Worm (Caenorhabditis elegans) whole organism, late embryonic: ENCODE data around the gene cytb-5.1.

Experiments
- T23F11.4 ChIP-seq: fragments of 200-800 bp; sonication (Bioruptor generic); optimal IDR thresholded peaks from 2 replicates; lab custom pipeline; 2018; ENCODE audit warnings: mild to moderate bottlenecking, missing genetic modification characterization, missing compliant biosample characterization
- ceh-14 ChIP-seq: sonication (generic microtip); optimal IDR thresholded peaks from 2 replicates; lab custom pipeline; 2016; ENCODE audit warnings: missing genotype, missing genetic modification characterization, missing compliant biosample characterization
- ceh-19 ChIP-seq: fragments of 200-800 bp; sonication (Bioruptor generic); optimal IDR thresholded peaks from 2 replicates; lab custom pipeline; 2018; ENCODE audit warnings: mild to moderate bottlenecking, missing genetic modification characterization, missing compliant biosample characterization
- ceh-2 ChIP-seq: sonication (generic microtip); optimal IDR thresholded peaks from 2 replicates; lab custom pipeline; 2016; ENCODE audit warnings: missing genotype, missing genetic modification characterization, missing compliant biosample characterization
- ceh-24 ChIP-seq: sonication (generic microtip); optimal IDR thresholded peaks from 2 replicates; lab custom pipeline; 2016; ENCODE audit warnings: mild to moderate bottlenecking, missing genetic modification characterization, missing compliant biosample characterization
- dve-1 ChIP-seq: sonication (generic microtip); optimal IDR thresholded peaks from 2 replicates; lab custom pipeline; 2017; ENCODE audit warnings: antibody characterized with exemption, mild to moderate bottlenecking, missing genetic modification characterization, missing compliant biosample characterization
- eyg-1 ChIP-seq: sonication (generic microtip); optimal IDR thresholded peaks from 2 replicates; lab custom pipeline; 2016; ENCODE audit warnings: missing genotype, missing genetic modification characterization, missing compliant biosample characterization
- nhr-232 ChIP-seq: sonication (generic microtip); optimal IDR thresholded peaks from 2 replicates; lab custom pipeline; 2016; ENCODE audit warnings: missing genetic modification characterization, missing compliant biosample characterization
- pat-9 ChIP-seq: fragments of 200-800 bp; sonication (Bioruptor generic); optimal IDR thresholded peaks from 2 replicates; lab custom pipeline; 2018; ENCODE audit warnings: mild to moderate bottlenecking, missing genetic modification characterization, moderate library complexity, missing compliant biosample characterization
- pha-4 ChIP-seq: fragments of 150-350 bp; optimal IDR thresholded peaks from 2 replicates; lab custom pipeline; 2018; ENCODE audit warnings: missing biosample characterization, missing genetic modification reagents, missing genetic modification characterization
- rnt-1 ChIP-seq: sonication (generic microtip); optimal IDR thresholded peaks from 2 replicates; lab custom pipeline; 2016; ENCODE audit warnings: missing genetic modification characterization, missing compliant biosample characterization

- TF ChIP-seq ceh-24 (tag; lab: Kevin White, UChicago): no peak
- TF ChIP-seq rnt-1 (tag; lab: Kevin White, UChicago): no peak
- TF ChIP-seq dve-1 (tag; lab: Kevin White, UChicago): no peak
- TF ChIP-seq ceh-19 (GFP tag; lab: Kevin White, UChicago): no peak
- TF ChIP-seq nhr-232: no peak
- TF ChIP-seq pha-4 (tag; lab: Kevin White, UChicago): no peak
- TF ChIP-seq eyg-1 (tag; lab: Kevin White, UChicago): no peak
- no peak for TF ChIP-seq T23F11.4
- no peak for TF ChIP-seq pat-9
- no peak for TF ChIP-seq ceh-2 (tag; lab: Kevin White, UChicago)
- TF ChIP-seq ceh-14: no peak
These were observed 22.8 kb downstream of the cytb-5.1 start for ce11 chrX:14024400-14024953.
